Fruit fly (Drosophila melanogaster) whole organism, adult: ENCODE data around the gene Idh.

Experiments
- CG11617 ChIP-seq: fragments of 200-800 bp; sonication (Bioruptor generic); optimal IDR thresholded peaks from 2 replicates; lab custom pipeline; 2017; ENCODE audit warnings: mild to moderate bottlenecking, missing biosample characterization, missing genetic modification reagents, missing genetic modification characterization
- CG12768 ChIP-seq: fragments of 200-800 bp; sonication (Bioruptor generic); optimal IDR thresholded peaks from 2 replicates; lab custom pipeline; 2017; ENCODE audit warnings: missing biosample characterization, missing genetic modification characterization, mild to moderate bottlenecking, moderate library complexity, missing genetic modification reagents
- CG14711 ChIP-seq: fragments of 200-800 bp; sonication (Bioruptor generic); optimal IDR thresholded peaks from 2 replicates; lab custom pipeline; 2018; ENCODE audit warnings: missing biosample characterization, mild to moderate bottlenecking, missing genetic modification characterization, moderate library complexity
- CG1620 ChIP-seq: fragments of 200-800 bp; sonication (Bioruptor generic); optimal IDR thresholded peaks from 2 replicates; lab custom pipeline; 2016; ENCODE audit warnings: missing biosample characterization, missing genetic modification characterization
- CG33017 ChIP-seq: fragments of 200-800 bp; sonication (Bioruptor generic); optimal IDR thresholded peaks from 2 replicates; lab custom pipeline; 2018; ENCODE audit warnings: missing biosample characterization, mild to moderate bottlenecking, missing genetic modification characterization, moderate library complexity
- CG5204 ChIP-seq: fragments of 200-800 bp; sonication (Bioruptor generic); optimal IDR thresholded peaks from 2 replicates; lab custom pipeline; 2016; ENCODE audit warnings: missing biosample characterization, missing genetic modification characterization
- CG7045 ChIP-seq: fragments of 200-800 bp; sonication (Bioruptor generic); optimal IDR thresholded peaks from 2 replicates; lab custom pipeline; 2017; ENCODE audit warnings: missing biosample characterization, mild to moderate bottlenecking, missing genetic modification characterization
- CG7101 ChIP-seq: fragments of 200-800 bp; sonication (Bioruptor generic); optimal IDR thresholded peaks from 2 replicates; lab custom pipeline; 2018; ENCODE audit warnings: missing biosample characterization, mild to moderate bottlenecking, missing genetic modification characterization, moderate library complexity
- Clk ChIP-seq: fragments of 200-800 bp; sonication (Bioruptor generic); optimal IDR thresholded peaks from 2 replicates; lab custom pipeline; 2017; ENCODE audit warnings: missing biosample characterization, missing genetic modification characterization
- Crg-1 ChIP-seq: fragments of 200-800 bp; sonication (Bioruptor generic); optimal IDR thresholded peaks from 2 replicates; lab custom pipeline; 2016; ENCODE audit warnings: missing biosample characterization, missing genetic modification characterization
- Hr96 ChIP-seq: fragments of 200-800 bp; sonication (Bioruptor generic); optimal IDR thresholded peaks from 2 replicates; lab custom pipeline; 2016; ENCODE audit warnings: missing biosample characterization, missing genetic modification characterization
- Mnt ChIP-seq: fragments of 200-800 bp; sonication (Bioruptor generic); optimal IDR thresholded peaks from 2 replicates; lab custom pipeline; 2016; ENCODE audit warnings: missing biosample characterization, mild to moderate bottlenecking, missing genetic modification characterization
- bab1 ChIP-seq: fragments of 200-800 bp; sonication (Bioruptor generic); optimal IDR thresholded peaks from 3 replicates; lab custom pipeline; 2019; ENCODE audit warnings: missing biosample characterization, mild to moderate bottlenecking, missing genetic modification characterization, moderate library complexity
- cic ChIP-seq: fragments of 200-800 bp; sonication (Bioruptor generic); optimal IDR thresholded peaks from 2 replicates; lab custom pipeline; 2017; ENCODE audit warnings: missing biosample characterization, mild to moderate bottlenecking, missing genetic modification characterization, moderate library complexity
- cnc ChIP-seq, 2 experiments: fragments of >200 bp; optimal IDR thresholded peaks; 2 replicates each; lab custom pipeline; 2017
- kay ChIP-seq: fragments of 200-800 bp; sonication (Bioruptor generic); peaks from one replicate; lab custom pipeline; 2016; ENCODE audit warnings: missing biosample characterization, missing genetic modification characterization, borderline replicate concordance
- ovo ChIP-seq: fragments of 200-800 bp; sonication (Bioruptor generic); optimal IDR thresholded peaks from 2 replicates; lab custom pipeline; 2016; ENCODE audit warnings: missing biosample characterization, missing genetic modification characterization
- pad ChIP-seq: fragments of 200-800 bp; sonication (Bioruptor generic); optimal IDR thresholded peaks from 3 replicates; lab custom pipeline; 2017; ENCODE audit warnings: missing biosample characterization, missing genetic modification characterization, mild to moderate bottlenecking, moderate library complexity, missing genetic modification reagents
- tj ChIP-seq: fragments of 200-800 bp; sonication (Bioruptor generic); optimal IDR thresholded peaks from 3 replicates; lab custom pipeline; 2017; ENCODE audit warnings: missing biosample characterization, mild to moderate bottlenecking, missing genetic modification characterization, moderate library complexity
- toe ChIP-seq: fragments of 200-800 bp; sonication (Bioruptor generic); optimal IDR thresholded peaks from 2 replicates; lab custom pipeline; 2016; ENCODE audit warnings: missing biosample characterization, missing genetic modification characterization

The Idh gene

dm6 chr3L:8318916-8319506, 41.7 kb downstream of the Idh start, which contains the start of gene CG43059:
Gene CG43059, minus strand, starts transcription at chr3L:8318966.
- TF ChIP-seq Crg-1 (GFP tag; lab: Kevin White, UChicago) (no peak), cnc (optimal IDR thresholded peaks at IDR 0.05; lab: Kevin White, UChicago) (no peak), Mnt (GFP tag; lab: Kevin White, UChicago) (no peak), CG1620 (no peak), bab1 (GFP tag; lab: Kevin White, UChicago) (no peak), cic (GFP tag; lab: Kevin White, UChicago) (no peak)

- peak; percentile 34 for TF ChIP-seq CG7101 (tag; lab: Kevin White, UChicago)
- peak; percentile 26 for TF ChIP-seq ovo (GFP tag; lab: Kevin White, UChicago)
- no peak for TF ChIP-seq cnc (optimal IDR thresholded peaks at IDR 0.05; lab: Kevin White, UChicago)
- peak; percentile 71 for TF ChIP-seq bab1 (GFP tag; lab: Kevin White, UChicago)
- TF ChIP-seq Crg-1 (GFP tag; lab: Kevin White, UChicago) = peak; percentile 51
- TF ChIP-seq cic (GFP tag; lab: Kevin White, UChicago) = no peak
- no peak for TF ChIP-seq CG12768 (GFP tag; lab: Kevin White, UChicago)
- TF ChIP-seq tj (GFP tag; lab: Kevin White, UChicago) = peak; percentile 62
- TF ChIP-seq CG5204 = no peak
- TF ChIP-seq CG11617 (GFP tag; lab: Kevin White, UChicago) = peak; percentile 25
- peak; percentile 6 for TF ChIP-seq CG1620
- TF ChIP-seq pad (GFP tag; lab: Kevin White, UChicago) = peak; percentile 56
- peak; percentile 56 for TF ChIP-seq CG14711 (tag; lab: Kevin White, UChicago)
- TF ChIP-seq toe (GFP tag; lab: Kevin White, UChicago) = peak; percentile 50
- no peak for TF ChIP-seq Clk (GFP tag; lab: Kevin White, UChicago)
- TF ChIP-seq Hr96 (GFP tag; lab: Kevin White, UChicago) = peak; percentile 2
- TF ChIP-seq CG33017 (tag; lab: Kevin White, UChicago) = peak; percentile 13
- no peak for TF ChIP-seq CG7045
- TF ChIP-seq Mnt (GFP tag; lab: Kevin White, UChicago) = peak; percentile 74
- TF ChIP-seq kay (GFP tag; lab: Kevin White, UChicago) = peak; percentile 71
These were observed 45.4 kb downstream of the Idh start, which contains the start of gene Cpsf6 for dm6 chr3L:8315141-8315816. Gene Cpsf6, minus strand, starts transcription at chr3L:8315502.

- TF ChIP-seq pad (GFP tag; lab: Kevin White, UChicago) = no peak
- no peak for TF ChIP-seq tj (GFP tag; lab: Kevin White, UChicago)
- no peak for TF ChIP-seq toe (GFP tag; lab: Kevin White, UChicago)
- TF ChIP-seq CG7101 (tag; lab: Kevin White, UChicago) = no peak
- TF ChIP-seq Mnt (GFP tag; lab: Kevin White, UChicago) = no peak
- TF ChIP-seq Crg-1 (GFP tag; lab: Kevin White, UChicago) = no peak
- no peak for TF ChIP-seq CG7045
- TF ChIP-seq CG11617 (GFP tag; lab: Kevin White, UChicago) = no peak
- TF ChIP-seq cic (GFP tag; lab: Kevin White, UChicago) = no peak
- no peak for TF ChIP-seq bab1 (GFP tag; lab: Kevin White, UChicago)
- TF ChIP-seq CG12768 (GFP tag; lab: Kevin White, UChicago) = no peak
- no peak for TF ChIP-seq CG1620
- no peak for TF ChIP-seq cnc (optimal IDR thresholded peaks at IDR 0.05; lab: Kevin White, UChicago)
- TF ChIP-seq CG33017 (tag; lab: Kevin White, UChicago) = no peak
- no peak for TF ChIP-seq kay (GFP tag; lab: Kevin White, UChicago)
- no peak for TF ChIP-seq Hr96 (GFP tag; lab: Kevin White, UChicago)
- no peak for TF ChIP-seq ovo (GFP tag; lab: Kevin White, UChicago)
- no peak for TF ChIP-seq CG5204
- TF ChIP-seq Clk (GFP tag; lab: Kevin White, UChicago) = no peak
These were observed 45.9 kb downstream of the Idh start for dm6 chr3L:8314788-8315140.

- no peak for TF ChIP-seq ovo (GFP tag; lab: Kevin White, UChicago)
- no peak for TF ChIP-seq cic (GFP tag; lab: Kevin White, UChicago)
- TF ChIP-seq Crg-1 (GFP tag; lab: Kevin White, UChicago) = no peak
- TF ChIP-seq CG12768 (GFP tag; lab: Kevin White, UChicago) = no peak
- TF ChIP-seq pad (GFP tag; lab: Kevin White, UChicago) = no peak
- no peak for TF ChIP-seq CG33017 (tag; lab: Kevin White, UChicago)
- no peak for TF ChIP-seq Mnt (GFP tag; lab: Kevin White, UChicago)
- TF ChIP-seq bab1 (GFP tag; lab: Kevin White, UChicago) = no peak
- no peak for TF ChIP-seq cnc (optimal IDR thresholded peaks at IDR 0.05; lab: Kevin White, UChicago)
- no peak for TF ChIP-seq CG14711 (tag; lab: Kevin White, UChicago)
- TF ChIP-seq toe (GFP tag; lab: Kevin White, UChicago) = no peak
- no peak for TF ChIP-seq CG7045
- no peak for TF ChIP-seq CG7101 (tag; lab: Kevin White, UChicago)
- no peak for TF ChIP-seq CG1620
- TF ChIP-seq CG5204 = no peak
- no peak for TF ChIP-seq CG11617 (GFP tag; lab: Kevin White, UChicago)
- TF ChIP-seq Hr96 (GFP tag; lab: Kevin White, UChicago) = no peak
These were observed 48.4 kb downstream of the Idh start for dm6 chr3L:8312290-8312689.

dm6 chr3L:8308891-8309352, 51.8 kb downstream of the Idh start, which contains the start of gene BI-1:
Gene BI-1, minus strand, starts transcription at chr3L:8308941.
- TF ChIP-seq pad (GFP tag; lab: Kevin White, UChicago) (peak; percentile 87), toe (GFP tag; lab: Kevin White, UChicago) (no peak), CG11617 (GFP tag; lab: Kevin White, UChicago) (peak; percentile 78), CG33017 (tag; lab: Kevin White, UChicago) (peak; percentile 80), cic (GFP tag; lab: Kevin White, UChicago) (peak; percentile 28), CG7045 (peak; percentile 80), CG12768 (GFP tag; lab: Kevin White, UChicago) (peak; percentile 89), CG7101 (tag; lab: Kevin White, UChicago) (peak; percentile 90), tj (GFP tag; lab: Kevin White, UChicago) (peak; percentile 76), CG14711 (tag; lab: Kevin White, UChicago) (peak; percentile 72), bab1 (GFP tag; lab: Kevin White, UChicago) (peak; percentile 59), CG1620 (peak; percentile 79), Clk (GFP tag; lab: Kevin White, UChicago) (peak; percentile 81), CG5204 (no peak), Mnt (GFP tag; lab: Kevin White, UChicago) (peak; percentile 69), kay (GFP tag; lab: Kevin White, UChicago) (peak; percentile 98), ovo (GFP tag; lab: Kevin White, UChicago) (peak; percentile 28), cnc (optimal IDR thresholded peaks at IDR 0.05; lab: Kevin White, UChicago) (no peak), Hr96 (GFP tag; lab: Kevin White, UChicago) (no peak), Crg-1 (GFP tag; lab: Kevin White, UChicago) (peak; percentile 82)
